Worm (Caenorhabditis elegans): ENCODE data around the gene glb-9.

- TF ChIP-seq ama-1 (optimal IDR thresholded peaks at IDR 0.05), result no peak
- TF ChIP-seq hnd-1 (tag; optimal IDR thresholded peaks at IDR 0.05), result no peak
- no peak for TF ChIP-seq tbx-11 (GFP tag; IDR thresholded peaks at IDR 0.05)
- TF ChIP-seq B0310.2 (tag; optimal IDR thresholded peaks at IDR 0.05), result no peak
- no peak for TF ChIP-seq flt-1 (GFP tag; IDR thresholded peaks at IDR 0.05)
- TF ChIP-seq pes-1 (GFP tag; IDR thresholded peaks at IDR 0.05), result peak; percentile 62; the same call in 1 of the 2 replicates
- peak; percentile 81 for TF ChIP-seq sea-1 (GFP tag; conservative IDR thresholded peaks at IDR 0.05)
- no peak for TF ChIP-seq hmg-4 (GFP tag; optimal IDR thresholded peaks at IDR 0.05)
- no peak for TF ChIP-seq ceh-13 (GFP tag; optimal IDR thresholded peaks at IDR 0.05)
These were observed 40.5 kb downstream of the glb-9 start, which contains the start of the genes aka-1 and ubc-6 for ce11 chrII:7478487-7479234.

All from whole organism, early embryonic.